Worm (Caenorhabditis elegans) whole organism, late embryonic: Measurements from ENCODE around the gene metl-9.

Source experiments
- ama-1 ChIP-seq: fragments of 150-350 bp; optimal IDR thresholded peaks from 2 replicates; lab custom pipeline; 2014
- ceh-14 ChIP-seq: sonication (generic microtip); optimal IDR thresholded peaks from 2 replicates; lab custom pipeline; 2016; ENCODE audit warnings: missing genotype, missing genetic modification characterization, missing compliant biosample characterization
- ceh-30 ChIP-seq: fragments of 150-350 bp; optimal IDR thresholded peaks from 2 replicates; lab custom pipeline; 2014; ENCODE audit warnings: missing biosample characterization, missing genetic modification characterization
- ceh-34 ChIP-seq: sonication (generic microtip); optimal IDR thresholded peaks from 2 replicates; lab custom pipeline; 2016; ENCODE audit warnings: mild to moderate bottlenecking, missing genetic modification characterization, missing compliant biosample characterization
- che-1 ChIP-seq: sonication (generic microtip); optimal IDR thresholded peaks from 2 replicates; lab custom pipeline; 2016; ENCODE audit warnings: mild to moderate bottlenecking, missing genetic modification characterization, missing compliant biosample characterization
- dmd-4 ChIP-seq: sonication (generic microtip); optimal IDR thresholded peaks from 2 replicates; lab custom pipeline; 2016; ENCODE audit warnings: borderline replicate concordance, missing genetic modification characterization, missing compliant biosample characterization
- fax-1 ChIP-seq: sonication (generic microtip); optimal IDR thresholded peaks from 2 replicates; lab custom pipeline; 2016; ENCODE audit warnings: missing genotype, missing genetic modification characterization, missing compliant biosample characterization
- fkh-10 ChIP-seq: fragments of 150-350 bp; optimal IDR thresholded peaks from 2 replicates; lab custom pipeline; 2014; ENCODE audit warnings: missing biosample characterization, missing genetic modification reagents, missing genetic modification characterization
- hlh-30 ChIP-seq: sonication (generic microtip); optimal IDR thresholded peaks from 2 replicates; lab custom pipeline; 2017; ENCODE audit warnings: antibody characterized with exemption, missing genetic modification characterization, missing compliant biosample characterization; ENCODE audit not compliant: insufficient read depth
- npax-4 ChIP-seq: sonication (generic microtip); optimal IDR thresholded peaks from 2 replicates; lab custom pipeline; 2016; ENCODE audit warnings: missing genetic modification characterization, missing compliant biosample characterization
- pha-4 ChIP-seq: fragments of 150-350 bp; optimal IDR thresholded peaks from 2 replicates; lab custom pipeline; 2018; ENCODE audit warnings: missing biosample characterization, missing genetic modification reagents, missing genetic modification characterization
- pros-1 ChIP-seq: fragments of 150-350 bp; optimal IDR thresholded peaks from 2 replicates; lab custom pipeline; 2014; ENCODE audit warnings: missing biosample characterization, missing genetic modification reagents, missing genetic modification characterization
- tbx-7 ChIP-seq: sonication (generic microtip); optimal IDR thresholded peaks from 2 replicates; lab custom pipeline; 2016; ENCODE audit warnings: missing genotype, missing genetic modification characterization, missing compliant biosample characterization
- ttx-3 ChIP-seq: sonication (generic microtip); optimal IDR thresholded peaks from 2 replicates; lab custom pipeline; 2016; ENCODE audit warnings: missing genetic modification reagents, missing genetic modification characterization, missing compliant biosample characterization

DNA sequence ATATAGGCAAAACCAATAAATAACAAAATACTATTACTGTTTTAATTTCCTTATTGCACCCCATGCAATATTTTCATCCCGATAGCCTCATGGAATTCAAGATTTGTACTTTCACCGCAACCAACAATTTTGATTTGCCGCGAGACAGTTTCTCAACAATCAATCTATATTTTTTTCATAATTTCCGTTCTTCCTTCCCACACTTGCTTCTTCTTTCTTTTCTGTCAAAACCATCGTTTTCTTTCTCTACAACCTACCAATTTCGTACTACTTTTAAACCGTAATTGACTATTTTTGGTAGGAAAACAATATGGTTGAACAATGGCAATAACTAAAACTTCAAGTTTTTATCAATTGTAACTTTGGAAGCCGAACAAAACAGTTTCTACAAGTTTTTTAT, 31.0 kb downstream of the metl-9 start, which contains the start of gene C31H2.14:
- TF ChIP-seq npax-4 (tag; lab: Kevin White, UChicago) (no peak), fax-1 (tag; lab: Kevin White, UChicago) (no peak), ama-1 (lab: Kevin White, UChicago) (no peak), hlh-30 (tag; lab: Kevin White, UChicago) (no peak), che-1 (tag; lab: Kevin White, UChicago) (no peak), ceh-34 (tag; lab: Kevin White, UChicago) (no peak), dmd-4 (tag; lab: Kevin White, UChicago) (no peak), tbx-7 (tag; lab: Kevin White, UChicago) (no peak), fkh-10 (no peak), ttx-3 (tag; lab: Kevin White, UChicago) (no peak), ceh-14 (tag; lab: Kevin White, UChicago) (no peak), ceh-30 (tag; lab: Kevin White, UChicago) (no peak), pros-1 (tag; lab: Kevin White, UChicago) (no peak), pha-4 (tag; lab: Kevin White, UChicago) (no peak)
